Worm (Caenorhabditis elegans): ENCODE results near the gene Y17G7B.23.

Gene Y17G7B.23

DNA sequence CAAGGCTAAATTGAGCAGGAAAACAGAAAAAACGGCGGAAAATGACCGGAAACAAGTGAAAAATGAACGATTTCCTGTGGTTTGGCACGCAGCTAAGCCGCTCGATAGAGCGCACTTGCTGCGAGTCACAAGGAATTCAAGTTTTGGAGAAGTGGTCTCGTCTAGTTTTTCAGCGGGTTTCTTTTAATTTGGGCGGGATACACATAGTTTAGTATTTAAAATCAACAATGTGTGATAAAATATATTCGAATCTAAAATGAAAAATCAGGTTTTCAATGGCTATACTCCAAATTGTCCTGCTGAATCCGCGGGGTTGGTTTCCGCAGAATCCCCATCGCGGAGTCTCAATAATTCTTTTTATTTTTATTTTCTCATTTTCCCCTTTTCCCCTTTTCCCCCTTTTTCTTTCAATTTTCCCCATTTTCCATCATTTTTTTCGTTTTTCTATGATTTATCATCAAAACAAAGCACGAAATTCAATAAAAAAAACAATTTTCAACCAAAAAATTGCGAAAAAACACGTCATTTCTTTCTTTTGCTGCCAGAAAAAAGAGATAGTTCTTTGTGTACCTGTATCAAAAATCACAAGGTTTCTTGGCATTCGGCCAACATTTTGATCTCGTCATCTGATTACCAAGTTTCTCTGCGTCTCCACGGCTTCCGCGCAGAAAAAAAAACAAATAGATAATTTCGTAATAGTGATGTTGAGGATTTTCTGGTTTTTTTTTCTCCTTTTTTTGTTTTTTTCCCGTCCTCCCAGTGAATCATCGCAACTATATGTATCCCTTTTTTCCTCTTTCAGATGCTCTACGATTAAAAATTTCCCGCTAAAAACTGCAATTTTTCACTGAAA is 43.3 kb downstream of the Y17G7B.23 start, which contains the start of gene ippk-1 (continued):
- TF ChIP-seq syd-9 (tag; optimal IDR thresholded peaks at IDR 0.05) = peak; percentile 68
- TF ChIP-seq ceh-2 (tag; optimal IDR thresholded peaks at IDR 0.05) = peak; percentile 97
- peak; percentile 80 for TF ChIP-seq unc-86 (tag; optimal IDR thresholded peaks at IDR 0.05)
- no peak for TF ChIP-seq fkh-10 (GFP tag; optimal IDR thresholded peaks at IDR 0.05)
- TF ChIP-seq ceh-30 (tag; optimal IDR thresholded peaks at IDR 0.05) = no peak
- peak; percentile 95 for TF ChIP-seq mec-3 (tag; optimal IDR thresholded peaks at IDR 0.05; ENCODE audit: borderline replicate concordance)
- TF ChIP-seq npax-4 (tag; optimal IDR thresholded peaks at IDR 0.05) = no peak
- TF ChIP-seq ceh-6 (GFP tag; optimal IDR thresholded peaks at IDR 0.05) = no peak
- peak; percentile 95 for TF ChIP-seq ets-4 (tag; optimal IDR thresholded peaks at IDR 0.05)
- TF ChIP-seq ttx-3 (tag; optimal IDR thresholded peaks at IDR 0.05) = peak; percentile 72
- peak; percentile 25 for TF ChIP-seq nfya-1 (tag; optimal IDR thresholded peaks at IDR 0.05)
- no peak for TF ChIP-seq hlh-13 (GFP tag; optimal IDR thresholded peaks at IDR 0.05)
- TF ChIP-seq nhr-11 (tag; optimal IDR thresholded peaks at IDR 0.05) = no peak
- peak; percentile 21 for TF ChIP-seq pat-9 (tag; optimal IDR thresholded peaks at IDR 0.05)
- peak; percentile 92 for TF ChIP-seq ahr-1 (tag; optimal IDR thresholded peaks at IDR 0.05)
- peak; percentile 55; the same call in 1 of the 2 replicates for TF ChIP-seq unc-3 (GFP tag; conservative IDR thresholded peaks at IDR 0.05)
- peak; percentile 26 for TF ChIP-seq unc-3 (tag; optimal IDR thresholded peaks at IDR 0.05)
- TF ChIP-seq Y22D7AL.16 (tag; optimal IDR thresholded peaks at IDR 0.05) = peak; percentile 42
- TF ChIP-seq ceh-9 (tag; optimal IDR thresholded peaks at IDR 0.05) = no peak
- TF ChIP-seq odd-2 (tag; optimal IDR thresholded peaks at IDR 0.05) = no peak
- TF ChIP-seq ceh-18 (tag; optimal IDR thresholded peaks at IDR 0.05) = peak; percentile 70
- peak; percentile 96 for TF ChIP-seq ceh-14 (tag; optimal IDR thresholded peaks at IDR 0.05)
- TF ChIP-seq gmeb-2 (tag; optimal IDR thresholded peaks at IDR 0.05) = peak; percentile 6
- no peak for TF ChIP-seq sox-4 (tag; optimal IDR thresholded peaks at IDR 0.05)
- peak; percentile 89 for TF ChIP-seq F13H6.1 (tag; optimal IDR thresholded peaks at IDR 0.05)
- TF ChIP-seq ceh-48 (tag; optimal IDR thresholded peaks at IDR 0.05) = no peak
- peak; percentile 93 for TF ChIP-seq unc-42 (tag; optimal IDR thresholded peaks at IDR 0.05)
- no peak for TF ChIP-seq dve-1 (tag; optimal IDR thresholded peaks at IDR 0.05)
- TF ChIP-seq ceh-34 (tag; optimal IDR thresholded peaks at IDR 0.05) = peak; percentile 93
- TF ChIP-seq ztf-16 (tag; optimal IDR thresholded peaks at IDR 0.05) = peak; percentile 77
- TF ChIP-seq hlh-15 (tag; optimal IDR thresholded peaks at IDR 0.05) = peak; percentile 73
- peak; percentile 22 for TF ChIP-seq unc-55 (GFP tag; optimal IDR thresholded peaks at IDR 0.05)
- TF ChIP-seq pha-2 (tag; optimal IDR thresholded peaks at IDR 0.05) = peak; percentile 35
- peak; percentile 30 for TF ChIP-seq ceh-24 (tag; optimal IDR thresholded peaks at IDR 0.05)
- no peak for TF ChIP-seq ama-1 (optimal IDR thresholded peaks at IDR 0.05)
- TF ChIP-seq pros-1 (tag; optimal IDR thresholded peaks at IDR 0.05) = no peak
- TF ChIP-seq che-1 (tag; optimal IDR thresholded peaks at IDR 0.05) = peak; percentile 48
- TF ChIP-seq ceh-22 (tag; optimal IDR thresholded peaks at IDR 0.05) = no peak
- TF ChIP-seq pax-1 (tag; optimal IDR thresholded peaks at IDR 0.05) = no peak
- no peak for TF ChIP-seq sox-2 (GFP tag; IDR thresholded peaks at IDR 0.05)
- TF ChIP-seq C08G9.2 (tag; optimal IDR thresholded peaks at IDR 0.05) = peak; percentile 96

DNA sequence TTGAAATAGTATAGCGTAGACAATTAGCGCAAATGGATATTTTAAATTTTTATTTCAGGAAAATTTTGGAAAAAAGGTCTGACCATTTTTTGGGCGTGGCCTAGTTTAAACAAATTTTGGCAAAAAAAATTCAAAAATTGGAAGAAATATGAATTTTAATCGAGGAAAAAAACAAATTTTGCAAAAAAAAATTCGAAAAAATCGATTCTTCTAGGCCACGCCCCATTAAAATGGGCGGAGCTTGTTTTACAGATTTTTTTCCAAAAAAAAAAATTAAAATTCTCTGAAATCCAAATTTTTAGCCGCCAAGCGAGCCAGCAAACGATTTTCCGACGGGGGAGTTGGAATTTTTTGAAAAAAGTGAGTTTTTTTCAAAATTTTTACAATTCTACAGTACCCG is 50.3 kb downstream of the Y17G7B.23 start, which contains the start of gene nadk-2:
TSS of gene nadk-2 (plus strand) at position 301 of the 400 bp plus-strand sequence.
- TF ChIP-seq hlh-13 (GFP tag; optimal IDR thresholded peaks at IDR 0.05) (no peak), tbx-7 (tag; optimal IDR thresholded peaks at IDR 0.05) (no peak)

Measured in whole organism, late embryonic.